Worm (Caenorhabditis elegans) whole organism, L1 larva: ENCODE data around the gene cest-2.2.

Source experiments
- C04F5.9 ChIP-seq: sonication (generic microtip); optimal IDR thresholded peaks from 2 replicates; lab custom pipeline; 2016; ENCODE audit warnings: missing genetic modification characterization, missing compliant biosample characterization
- C34B4.2 ChIP-seq: sonication (generic microtip); optimal IDR thresholded peaks from 2 replicates; lab custom pipeline; 2017; ENCODE audit warnings: mild to moderate bottlenecking, missing genetic modification characterization, missing compliant biosample characterization
- aha-1 ChIP-seq: fragments of 150-350 bp; optimal IDR thresholded peaks from 2 replicates; lab custom pipeline; 2014; ENCODE audit warnings: missing biosample characterization, missing genetic modification characterization
- alr-1 ChIP-seq: fragments of 200-800 bp; sonication (Bioruptor generic); optimal IDR thresholded peaks from 2 replicates; lab custom pipeline; 2018; ENCODE audit warnings: borderline replicate concordance, mild to moderate bottlenecking, missing genetic modification characterization, missing compliant biosample characterization
- blmp-1 ChIP-seq: fragments of 150-350 bp; optimal IDR thresholded peaks from 2 replicates; lab custom pipeline; 2014; ENCODE audit warnings: missing biosample characterization, missing genetic modification characterization
- ceh-63 ChIP-seq: fragments of 200-800 bp; sonication (Bioruptor generic); optimal IDR thresholded peaks from 2 replicates; lab custom pipeline; 2018; ENCODE audit warnings: mild to moderate bottlenecking, missing genetic modification characterization, missing compliant biosample characterization
- ceh-82 ChIP-seq, 3 experiments: fragments of 150-350 bp in 1 of 3; sonication (generic microtip) in 2 of 3; optimal IDR thresholded peaks; 2 replicates each; lab custom pipeline; 2014 to 2017; ENCODE audit warnings: missing biosample characterization in 3 of 3, missing genetic modification characterization in 3 of 3
- ceh-90 ChIP-seq: sonication (generic microtip); optimal IDR thresholded peaks from 2 replicates; lab custom pipeline; 2016; ENCODE audit warnings: missing genetic modification characterization, missing compliant biosample characterization
- dpl-1 ChIP-seq, 3 experiments: fragments of 150-350 bp in 2 of 3; sonication (generic microtip) in 1 of 3; optimal IDR thresholded peaks; 2 replicates each; lab custom pipeline; 2014 to 2017; ENCODE audit warnings: missing biosample characterization in 3 of 3, missing genetic modification characterization in 3 of 3, missing genetic modification reagents in 3 of 3
- dsc-1 ChIP-seq: sonication (generic microtip); optimal IDR thresholded peaks from 2 replicates; lab custom pipeline; 2016; ENCODE audit warnings: mild to moderate bottlenecking, missing genetic modification characterization, missing compliant biosample characterization
- efl-1 ChIP-seq, 4 experiments: fragments of 150-350 bp; optimal IDR thresholded peaks in 3 of 4; peaks in 1 of 4; 1 replicate in 1 of 4; 2 replicates in 3 of 4; lab custom pipeline; 2014; ENCODE audit warnings: missing biosample characterization in 2 of 4, missing genetic modification characterization in 2 of 4, missing genetic modification reagents in 2 of 4
- egl-13 ChIP-seq: sonication (generic microtip); optimal IDR thresholded peaks from 2 replicates; lab custom pipeline; 2016; ENCODE audit warnings: missing genotype, missing genetic modification reagents, missing genetic modification characterization, missing compliant biosample characterization
- egl-27 ChIP-seq, 2 experiments: fragments of 150-350 bp in 1 of 2; sonication (generic microtip); optimal IDR thresholded peaks; 3 replicates each; lab custom pipeline; 2017 to 2018; ENCODE audit warnings: missing biosample characterization in 2 of 2, missing genetic modification characterization in 2 of 2, missing genetic modification reagents in 2 of 2
- elt-3 ChIP-seq, 6 experiments: fragments of 150-350 bp in 1 of 6; sonication (generic microtip); optimal IDR thresholded peaks; 2 replicates each; lab custom pipeline; 2017 to 2018; ENCODE audit warnings: missing biosample characterization in 6 of 6, missing genetic modification characterization in 6 of 6, inconsistent platforms in 1 of 6
- ets-5 ChIP-seq: fragments of 200-800 bp; sonication (Bioruptor generic); IDR thresholded peaks from 2 replicates; pipeline ENCODE4 v1.3.6; 2022; ENCODE audit warnings: missing genetic modification characterization, missing compliant biosample characterization
- fkh-10 ChIP-seq: sonication (generic microtip); optimal IDR thresholded peaks from 2 replicates; lab custom pipeline; 2017; ENCODE audit warnings: missing biosample characterization, missing genetic modification reagents, missing genetic modification characterization
- fkh-8 ChIP-seq: sonication (generic microtip); optimal IDR thresholded peaks from 2 replicates; lab custom pipeline; 2016; ENCODE audit warnings: mild to moderate bottlenecking, missing genetic modification characterization, missing compliant biosample characterization
- hpl-2 ChIP-seq: fragments of 150-350 bp; optimal IDR thresholded peaks from 2 replicates; lab custom pipeline; 2014; ENCODE audit warnings: missing biosample characterization, missing genetic modification reagents, missing genetic modification characterization
- isw-1 ChIP-seq: fragments of 200-800 bp; sonication (Bioruptor generic); IDR thresholded peaks from 2 replicates; pipeline ENCODE4 v1.3.6; 2022; ENCODE audit warnings: missing genetic modification characterization, missing compliant biosample characterization
- lin-14 ChIP-seq: fragments of 200-800 bp; sonication (Bioruptor generic); optimal IDR thresholded peaks from 2 replicates; lab custom pipeline; 2018; ENCODE audit warnings: mild to moderate bottlenecking, missing genetic modification characterization, moderate library complexity, missing compliant biosample characterization
- lin-35 ChIP-seq, 2 experiments: fragments of 150-350 bp; optimal IDR thresholded peaks; 2 replicates each; lab custom pipeline; 2014; ENCODE audit warnings: missing biosample characterization in 2 of 2, missing genetic modification characterization in 2 of 2, missing genetic modification reagents in 2 of 2
- lir-3 ChIP-seq: sonication (generic microtip); optimal IDR thresholded peaks from 2 replicates; lab custom pipeline; 2016; ENCODE audit warnings: mild to moderate bottlenecking, missing genetic modification characterization, moderate library complexity, missing compliant biosample characterization; ENCODE audit not compliant: poor library complexity
- lsy-2 ChIP-seq, 2 experiments: fragments of 150-350 bp; optimal IDR thresholded peaks; 2 replicates each; lab custom pipeline; 2014; ENCODE audit warnings: missing biosample characterization in 2 of 2, missing genetic modification characterization in 2 of 2
- mab-9 ChIP-seq: fragments of 200-800 bp; sonication (Bioruptor generic); IDR thresholded peaks from 2 replicates; pipeline ENCODE4 v1.3.6; 2022; ENCODE audit warnings: missing genetic modification reagents, missing genetic modification characterization, missing compliant biosample characterization
- mdl-1 ChIP-seq, 2 experiments: fragments of 150-350 bp; optimal IDR thresholded peaks; 2 replicates each; lab custom pipeline; 2014 to 2017; ENCODE audit warnings: missing biosample characterization in 2 of 2, missing genetic modification characterization in 2 of 2, inconsistent platforms in 1 of 2
- mep-1 ChIP-seq: fragments of 150-350 bp; optimal IDR thresholded peaks from 2 replicates; lab custom pipeline; 2014; ENCODE audit warnings: missing biosample characterization, missing genetic modification characterization
- nhr-11 ChIP-seq: fragments of 150-350 bp; optimal IDR thresholded peaks from 2 replicates; lab custom pipeline; 2014; ENCODE audit warnings: missing biosample characterization, missing genetic modification characterization
- nhr-12 ChIP-seq: sonication (generic microtip); optimal IDR thresholded peaks from 2 replicates; lab custom pipeline; 2017; ENCODE audit warnings: missing biosample characterization, missing genetic modification characterization
- nhr-19 ChIP-seq: fragments of 200-800 bp; sonication (Bioruptor generic); conservative IDR thresholded peaks from 2 replicates; pipeline ENCODE4 v1.3.6; 2022; ENCODE audit warnings: missing genetic modification characterization, missing compliant biosample characterization
- nhr-47 ChIP-seq: sonication (generic microtip); optimal IDR thresholded peaks from 2 replicates; lab custom pipeline; 2016; ENCODE audit warnings: mild to moderate bottlenecking, missing genetic modification characterization, moderate library complexity, missing compliant biosample characterization
- nhr-71 ChIP-seq: sonication (generic microtip); optimal IDR thresholded peaks from 2 replicates; lab custom pipeline; 2016; ENCODE audit warnings: mild to moderate bottlenecking, missing genetic modification characterization, moderate library complexity, missing compliant biosample characterization
- pqm-1 ChIP-seq: sonication (generic microtip); optimal IDR thresholded peaks from 3 replicates; lab custom pipeline; 2017; ENCODE audit warnings: missing biosample characterization, missing genetic modification characterization
- snpc-4 ChIP-seq: fragments of 150-350 bp; optimal IDR thresholded peaks from 2 replicates; lab custom pipeline; 2014; ENCODE audit warnings: missing biosample characterization, missing genetic modification characterization
- swsn-7 ChIP-seq: sonication (generic microtip); optimal IDR thresholded peaks from 2 replicates; lab custom pipeline; 2016; ENCODE audit warnings: missing genetic modification characterization, missing compliant biosample characterization
- tbx-2 ChIP-seq: sonication (generic microtip); optimal IDR thresholded peaks from 2 replicates; lab custom pipeline; 2016; ENCODE audit warnings: missing genetic modification characterization, missing compliant biosample characterization
- unc-86 ChIP-seq: sonication (generic microtip); optimal IDR thresholded peaks from 2 replicates; lab custom pipeline; 2016; ENCODE audit warnings: missing genetic modification characterization, missing compliant biosample characterization
- unc-98 ChIP-seq: fragments of 200-800 bp; sonication (Bioruptor generic); IDR thresholded peaks from 2 replicates; pipeline ENCODE4 v1.3.6; 2022; ENCODE audit warnings: missing genetic modification characterization, missing compliant biosample characterization
- xbp-1 ChIP-seq: sonication (generic microtip); optimal IDR thresholded peaks from 2 replicates; lab custom pipeline; 2016; ENCODE audit warnings: missing genetic modification characterization, missing compliant biosample characterization
- zag-1 ChIP-seq: fragments of 150-350 bp; optimal IDR thresholded peaks from 2 replicates; lab custom pipeline; 2014; ENCODE audit warnings: missing biosample characterization, missing genetic modification characterization
- ztf-11 ChIP-seq, 2 experiments: sonication (generic microtip); optimal IDR thresholded peaks; 2 replicates each; lab custom pipeline; 2016 to 2017; ENCODE audit warnings: missing genetic modification characterization in 2 of 2, missing biosample characterization in 1 of 2, missing compliant biosample characterization in 1 of 2
- ztf-4 ChIP-seq: fragments of 150-350 bp; optimal IDR thresholded peaks from 2 replicates; lab custom pipeline; 2014; ENCODE audit warnings: missing biosample characterization, missing genetic modification characterization

The cest-2.2 gene

ce11 chrV:14147114-14147513 is 28.0 kb downstream of the cest-2.2 start:
- TF ChIP-seq ets-5 (GFP tag; lab: Robert Waterston, UW) = no peak
- TF ChIP-seq hpl-2 (GFP tag; lab: Kevin White, UChicago) = no peak
- TF ChIP-seq pqm-1 (tag; lab: Kevin White, UChicago) = no peak
- TF ChIP-seq swsn-7 (tag; lab: Kevin White, UChicago) = no peak
- no peak for TF ChIP-seq snpc-4 (tag; lab: Kevin White, UChicago)
- TF ChIP-seq ceh-90 (tag; lab: Kevin White, UChicago) = no peak
- TF ChIP-seq nhr-11 = no peak
- no peak for TF ChIP-seq xbp-1 (tag; lab: Kevin White, UChicago)
- TF ChIP-seq mdl-1 (tag; optimal IDR thresholded peaks at IDR 0.05; lab: Kevin White, UChicago) = no peak
- no peak for TF ChIP-seq egl-13 (tag; lab: Kevin White, UChicago)
- TF ChIP-seq C34B4.2 = no peak
- TF ChIP-seq ceh-63 (GFP tag; lab: Kevin White, UChicago) = no peak

ce11 chrV:14146199-14146598 is 29.0 kb downstream of the cest-2.2 start, which contains the start of gene acs-10:
Gene acs-10 (plus strand): TSS chrV:14146499.
- TF ChIP-seq nhr-11 (no peak), pqm-1 (tag; lab: Kevin White, UChicago) (no peak), nhr-19 (no peak)

- TF ChIP-seq lir-3 (tag; lab: Kevin White, UChicago) (no peak), dsc-1 (no peak), egl-27 (tag; optimal IDR thresholded peaks at IDR 0.05; lab: Kevin White, UChicago) (no peak), dpl-1 (GFP tag; optimal IDR thresholded peaks at IDR 0.05; lab: Kevin White, UChicago) (no peak), C04F5.9 (no peak), ztf-4 (tag; lab: Kevin White, UChicago) (no peak), unc-98 (GFP tag; lab: Robert Waterston, UW) (no peak), alr-1 (tag; lab: Kevin White, UChicago) (no peak), aha-1 (no peak), ztf-11 (tag; optimal IDR thresholded peaks at IDR 0.05; lab: Kevin White, UChicago) (no peak), nhr-11 (no peak)
Measured at ce11 chrV:14145267-14145666, 29.9 kb downstream of the cest-2.2 start, which contains the start of gene par-1. Gene par-1 (minus strand): TSS chrV:14145367.

- TF ChIP-seq nhr-12 (tag; lab: Kevin White, UChicago) = no peak
- TF ChIP-seq swsn-7 (tag; lab: Kevin White, UChicago) = peak; percentile 3
- TF ChIP-seq lin-14 = peak; percentile 93
- TF ChIP-seq nhr-47 (tag; lab: Kevin White, UChicago) = peak; percentile 59
- TF ChIP-seq fkh-8 = peak; percentile 63
- no peak for TF ChIP-seq elt-3 (tag; optimal IDR thresholded peaks at IDR 0.05; lab: Kevin White, UChicago)
- peak in 1 of 2 experiments; percentile 53 for TF ChIP-seq lsy-2 (tag; optimal IDR thresholded peaks at IDR 0.05; lab: Kevin White, UChicago)
- TF ChIP-seq hpl-2 (GFP tag; lab: Kevin White, UChicago) = no peak
- peak in 1 of 2 experiments; percentile 34 for TF ChIP-seq lin-35 (GFP tag; optimal IDR thresholded peaks at IDR 0.05; lab: Kevin White, UChicago)
- TF ChIP-seq zag-1 (tag; lab: Kevin White, UChicago) = no peak
- peak; percentile 25 to 31 for TF ChIP-seq efl-1 (optimal IDR thresholded peaks at IDR 0.05; lab: Kevin White, UChicago)
- TF ChIP-seq efl-1 (GFP tag; optimal IDR thresholded peaks at IDR 0.05 in 1 of 2; lab: Kevin White, UChicago) = peak in 1 of 2 experiments; percentile 62
- TF ChIP-seq mep-1 (tag; lab: Kevin White, UChicago) = peak; percentile 23
- peak in 1 of 3 experiments; percentile 21 for TF ChIP-seq dpl-1 (GFP tag; optimal IDR thresholded peaks at IDR 0.05; lab: Kevin White, UChicago)
- peak; percentile 53; the same call in 1 of the 2 replicates for TF ChIP-seq mab-9 (GFP tag; lab: Robert Waterston, UW)
- peak in 2 of 3 experiments; percentile 33 to 53 for TF ChIP-seq ceh-82 (tag; optimal IDR thresholded peaks at IDR 0.05; lab: Kevin White, UChicago)
- no peak for TF ChIP-seq egl-27 (tag; optimal IDR thresholded peaks at IDR 0.05; lab: Kevin White, UChicago)
- peak; percentile 58 for TF ChIP-seq fkh-10 (GFP tag; lab: Kevin White, UChicago)
- TF ChIP-seq tbx-2 = peak; percentile 34
- TF ChIP-seq isw-1 = peak; percentile 16; the same call in 1 of the 2 replicates
- TF ChIP-seq unc-86 = peak; percentile 56
- peak; percentile 53 for TF ChIP-seq nhr-71
- peak; percentile 12 for TF ChIP-seq dsc-1
- TF ChIP-seq blmp-1 (tag; lab: Kevin White, UChicago) = no peak
Measured at ce11 chrV:14143634-14144033, 31.5 kb downstream of the cest-2.2 start.
